Fruit fly (Drosophila melanogaster): ENCODE measurements around the gene CG11722.

Gene CG11722

dm6 chr3R:10079267-10079987 lies 34.1 kb upstream of the CG11722 start:
- TF ChIP-seq CTCF (optimal IDR thresholded peaks at IDR 0.05) (no peak), CG8478 (optimal IDR thresholded peaks at IDR 0.05) (no peak)

DNA sequence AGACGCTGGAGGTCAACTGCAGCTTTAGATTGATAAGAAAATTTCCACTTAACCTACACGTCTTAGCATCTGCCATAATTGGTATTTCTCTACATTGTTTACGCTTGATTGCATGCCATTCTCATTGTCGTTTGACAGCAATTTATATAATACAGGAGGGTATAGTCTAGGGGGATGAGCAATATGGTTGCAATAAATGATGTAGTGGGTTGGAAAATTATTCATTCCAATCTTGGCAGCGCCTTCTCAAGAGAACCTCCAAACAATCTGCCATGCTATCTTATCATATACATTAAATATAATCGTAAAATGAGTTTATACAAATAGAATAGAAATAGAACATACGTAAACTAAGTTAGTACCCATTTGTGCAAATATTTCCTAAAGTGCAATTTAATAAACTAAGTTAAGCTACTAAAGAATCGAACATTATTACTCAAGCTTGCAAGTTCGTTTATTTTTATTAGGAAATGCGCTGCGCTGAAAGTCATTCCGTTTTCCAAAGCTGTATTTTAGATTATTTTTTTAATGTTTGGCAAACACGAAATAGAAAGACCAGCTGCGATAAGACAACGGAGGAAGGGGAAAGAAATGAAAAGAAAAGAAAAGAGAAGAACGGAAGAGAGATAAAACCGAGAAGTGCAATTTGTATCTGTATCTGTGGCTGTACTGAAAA lies 33.3 kb upstream of the CG11722 start:
- TF ChIP-seq CG8478 (optimal IDR thresholded peaks at IDR 0.05) (no peak), CTCF (optimal IDR thresholded peaks at IDR 0.05) (no peak)

DNA sequence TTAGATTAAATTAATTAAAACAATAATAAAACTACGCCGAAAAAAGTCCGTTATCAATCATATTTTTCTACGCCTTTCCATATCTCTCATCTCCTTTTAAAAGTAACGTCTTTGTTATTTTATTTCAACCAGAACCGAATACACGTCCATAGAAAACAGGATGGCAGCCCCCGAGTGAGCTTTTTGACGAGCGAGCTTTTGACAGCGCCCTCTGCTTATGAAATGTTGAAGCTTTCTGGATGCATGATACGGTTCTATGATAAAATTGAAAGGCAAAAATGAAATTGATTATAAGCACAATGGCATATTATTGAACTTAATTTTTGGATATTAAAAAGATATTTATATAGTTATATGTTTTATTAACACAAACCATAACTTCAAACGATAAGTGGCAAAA lies 31.3 kb upstream of the CG11722 start:
- TF ChIP-seq CG8478 (optimal IDR thresholded peaks at IDR 0.05) (no peak), CTCF (optimal IDR thresholded peaks at IDR 0.05) (peak in 1 of 2 experiments; percentile 54)

- no peak for TF ChIP-seq CG8478 (optimal IDR thresholded peaks at IDR 0.05)
- TF ChIP-seq CTCF (optimal IDR thresholded peaks at IDR 0.05): no peak
Observed at dm6 chr3R:10075323-10075788, 30.0 kb upstream of the CG11722 start, which contains the start of gene Alp13. Gene Alp13 (minus strand): TSS chr3R:10075373.

DNA sequence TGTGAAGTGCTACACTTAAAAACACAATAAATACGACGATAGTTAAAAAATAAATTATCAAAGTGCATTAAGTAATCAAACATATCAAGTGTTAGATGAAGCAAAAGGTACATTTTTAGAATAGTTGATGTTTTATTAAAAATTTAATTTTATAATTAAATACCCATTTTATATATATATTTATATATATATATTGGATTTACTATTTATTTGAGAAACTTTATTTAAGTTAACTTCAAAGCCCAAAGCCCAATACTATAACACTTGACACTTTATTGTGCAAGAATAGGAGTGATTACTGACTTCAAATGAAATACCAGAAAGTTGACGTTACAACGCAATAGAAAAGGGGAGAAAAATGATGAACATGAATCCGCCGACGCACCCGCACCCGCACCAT lies 25.5 kb upstream of the CG11722 start, which contains the start of gene nerfin-2:
nerfin-2 (plus strand) TSS at position 301 of the 400 bp plus-strand sequence.
- TF ChIP-seq CTCF (optimal IDR thresholded peaks at IDR 0.05): no peak
- TF ChIP-seq CG8478 (optimal IDR thresholded peaks at IDR 0.05): no peak

DNA sequence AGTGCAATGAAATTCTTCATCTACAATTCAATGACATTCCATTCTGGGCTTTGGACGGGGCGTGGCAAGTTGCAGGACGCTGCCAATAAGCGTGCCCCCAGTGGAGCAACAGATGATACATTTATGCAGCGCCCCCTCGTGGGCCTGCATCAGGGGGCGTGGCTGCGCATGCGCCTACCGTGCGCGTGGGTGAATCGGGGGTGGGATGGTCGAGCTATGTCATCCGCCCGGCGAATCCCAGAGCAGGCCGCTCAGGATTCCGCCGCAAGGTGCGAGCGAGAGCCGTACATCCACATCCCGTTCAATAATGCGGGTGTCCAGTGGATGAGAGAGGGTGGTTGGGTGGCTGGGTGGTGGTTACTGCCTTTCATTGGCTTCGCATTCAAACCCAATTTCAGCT lies 24.9 kb upstream of the CG11722 start:
- TF ChIP-seq CTCF (optimal IDR thresholded peaks at IDR 0.05): no peak
- TF ChIP-seq CG8478 (optimal IDR thresholded peaks at IDR 0.05): no peak

DNA sequence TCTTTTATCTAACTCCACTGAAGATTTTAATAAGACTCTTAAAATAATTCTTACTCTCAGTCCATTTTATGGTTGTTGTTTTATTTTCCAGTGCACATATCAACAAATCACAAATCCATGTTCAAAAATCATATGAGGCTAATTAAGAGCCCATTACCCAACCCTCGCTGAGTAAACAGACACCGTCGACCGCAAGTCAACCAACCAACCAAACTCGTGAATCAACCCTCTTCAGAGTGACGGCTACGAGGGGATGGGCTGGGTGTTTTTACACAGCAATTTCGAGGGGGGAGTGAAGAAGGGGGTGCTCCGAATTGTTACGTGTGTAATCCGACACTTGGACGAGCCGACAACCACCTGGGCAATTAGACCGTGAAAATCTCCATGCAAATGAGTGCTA lies 23.4 kb upstream of the CG11722 start:
- TF ChIP-seq CG8478 (optimal IDR thresholded peaks at IDR 0.05): no peak
- TF ChIP-seq CTCF (optimal IDR thresholded peaks at IDR 0.05): no peak

DNA sequence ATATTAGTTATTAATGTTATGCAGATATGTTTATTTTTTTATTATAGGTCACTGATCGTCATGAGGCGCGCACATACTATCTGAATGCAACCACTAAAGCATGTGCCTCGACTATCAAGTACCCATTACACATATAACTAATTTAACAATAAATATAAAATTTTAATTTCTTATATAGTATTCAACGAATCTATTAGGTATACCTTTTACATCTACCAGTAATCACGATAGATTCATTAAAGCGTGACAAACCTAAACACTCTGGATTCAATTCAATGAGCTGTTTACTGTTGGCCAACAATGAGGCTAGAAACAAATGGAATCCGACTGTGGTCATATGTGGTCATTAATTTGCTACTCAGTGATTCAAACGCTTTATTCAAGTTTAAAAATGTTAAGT lies 22.3 kb upstream of the CG11722 start, which contains the start of gene CG33784:
CG33784 (plus strand) TSS at position 301 of the 400 bp plus-strand sequence.
- TF ChIP-seq CTCF (optimal IDR thresholded peaks at IDR 0.05): no peak
- no peak for TF ChIP-seq CG8478 (optimal IDR thresholded peaks at IDR 0.05)

- TF ChIP-seq CTCF (optimal IDR thresholded peaks at IDR 0.05): no peak
- no peak for TF ChIP-seq CG8478 (optimal IDR thresholded peaks at IDR 0.05)
Observed at dm6 chr3R:10066470-10066869, 21.1 kb upstream of the CG11722 start, which contains the start of gene CG33783. Gene CG33783 (plus strand): TSS chr3R:10066770.

DNA sequence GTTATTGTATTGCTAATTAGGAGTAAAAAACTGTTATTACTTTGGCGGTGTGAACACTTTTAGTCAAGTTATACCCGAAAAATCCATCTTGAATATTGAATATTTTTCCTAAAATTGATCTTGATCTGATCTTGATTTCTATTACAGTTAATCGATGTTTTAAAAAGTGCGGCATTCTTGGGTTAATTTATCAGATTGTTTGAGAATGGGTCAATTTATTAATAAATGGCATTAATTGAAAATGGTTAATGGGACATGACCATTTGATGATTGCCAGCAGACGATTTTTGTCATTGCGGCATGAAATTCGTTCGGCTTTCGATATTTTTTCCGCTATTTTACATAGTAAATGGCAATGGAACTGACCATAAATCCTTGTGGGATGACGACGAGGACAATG lies 18.4 kb upstream of the CG11722 start, which contains the start of gene CG33631:
CG33631 (plus strand) TSS at position 301 of the 400 bp plus-strand sequence.
- TF ChIP-seq CG8478 (optimal IDR thresholded peaks at IDR 0.05) (no peak), CTCF (optimal IDR thresholded peaks at IDR 0.05) (no peak)

DNA sequence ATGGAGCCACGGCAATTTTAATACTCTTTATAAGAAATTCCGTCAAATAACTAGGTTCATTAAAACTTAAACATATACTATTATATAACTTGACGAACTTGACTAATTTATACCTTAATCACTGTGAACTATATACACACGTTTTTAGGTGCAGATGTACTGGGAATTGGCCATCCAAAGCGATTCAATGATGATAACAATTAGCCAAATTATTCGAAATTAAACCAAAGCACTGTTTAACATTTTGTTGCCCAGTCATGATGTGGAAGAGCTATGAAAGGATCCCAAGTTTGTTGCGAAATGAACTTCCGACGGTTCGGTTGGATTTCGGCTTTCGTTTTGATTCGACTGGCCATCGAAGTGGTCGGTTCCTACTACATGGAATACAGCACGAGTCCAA lies 17.0 kb upstream of the CG11722 start, which contains the start of gene CG33630:
CG33630 (plus strand) TSS at position 301 of the 400 bp plus-strand sequence.
- TF ChIP-seq CG8478 (optimal IDR thresholded peaks at IDR 0.05) (no peak), CTCF (optimal IDR thresholded peaks at IDR 0.05) (no peak)

- TF ChIP-seq CTCF (optimal IDR thresholded peaks at IDR 0.05): no peak
- no peak for TF ChIP-seq CG8478 (optimal IDR thresholded peaks at IDR 0.05)
Observed at dm6 chr3R:10059952-10060351, 14.6 kb upstream of the CG11722 start, which contains the start of gene Npc2c. Gene Npc2c (plus strand): TSS chr3R:10060252.

- no peak for TF ChIP-seq CG8478 (optimal IDR thresholded peaks at IDR 0.05)
- no peak for TF ChIP-seq CTCF (optimal IDR thresholded peaks at IDR 0.05)
Observed at dm6 chr3R:10059358-10059757, 14.0 kb upstream of the CG11722 start.

- no peak for TF ChIP-seq CG8478 (optimal IDR thresholded peaks at IDR 0.05)
- TF ChIP-seq CTCF (optimal IDR thresholded peaks at IDR 0.05): no peak
Observed at dm6 chr3R:10056647-10057046, 11.3 kb upstream of the CG11722 start.

- TF ChIP-seq CTCF (optimal IDR thresholded peaks at IDR 0.05) (no peak), CG8478 (optimal IDR thresholded peaks at IDR 0.05) (no peak)
Observed at dm6 chr3R:10055951-10056350, 10.6 kb upstream of the CG11722 start, which contains the start of gene Npc2d. Gene Npc2d (minus strand): TSS chr3R:10056083.

Data from S2 (cell line).